Worm (Caenorhabditis elegans): Measurements from ENCODE around the gene jmjd-3.3.

DNA sequence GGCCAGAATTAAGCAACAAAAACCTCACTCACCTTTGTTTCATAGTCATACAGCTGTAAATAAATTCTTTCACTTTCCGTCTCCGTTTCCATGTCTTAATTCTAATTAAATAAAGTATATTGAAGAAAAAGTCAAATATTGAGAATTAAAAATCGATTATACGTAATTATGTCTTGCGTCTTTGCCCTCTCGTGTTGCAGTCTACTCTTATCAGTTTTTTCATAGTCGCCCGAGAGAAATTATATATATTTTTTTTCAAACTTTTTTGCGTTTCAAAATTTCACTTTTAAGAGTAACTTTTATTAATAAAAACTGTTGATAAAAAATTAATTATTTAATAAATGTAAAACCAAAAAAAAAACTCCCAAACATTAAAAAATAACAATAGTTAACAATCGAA lies 20.2 kb downstream of the jmjd-3.3 start, which contains the start of gene flr-1:
- TF ChIP-seq snpc-4 (tag; optimal IDR thresholded peaks at IDR 0.05), result no peak
- TF ChIP-seq nhr-76 (tag; optimal IDR thresholded peaks at IDR 0.05), result no peak
- no peak for TF ChIP-seq unc-39 (tag; optimal IDR thresholded peaks at IDR 0.05)
- TF ChIP-seq ztf-11 (tag; optimal IDR thresholded peaks at IDR 0.05), result no peak
- TF ChIP-seq nhr-12 (tag; optimal IDR thresholded peaks at IDR 0.05), result no peak
- no peak for TF ChIP-seq lsy-2 (tag; optimal IDR thresholded peaks at IDR 0.05)
- TF ChIP-seq unc-62 (GFP tag; optimal IDR thresholded peaks at IDR 0.05), result no peak
- TF ChIP-seq zip-8 (tag; optimal IDR thresholded peaks at IDR 0.05), result no peak
- no peak for TF ChIP-seq mep-1 (tag; optimal IDR thresholded peaks at IDR 0.05)
- no peak for TF ChIP-seq pha-4 (tag; optimal IDR thresholded peaks at IDR 0.05)
- no peak for TF ChIP-seq blmp-1 (tag; optimal IDR thresholded peaks at IDR 0.05)
